ENCODE assay signal across 6 fruit fly cellular contexts in genomic region chr3L:19687200-19687687, dm6.
TF ChIP-seq lines count a peak whose summit lies in the region.

Gene CG8765, minus strand, starts transcription at chr3L:19687353.
Gene Gbeta76C, plus strand, starts transcription at chr3L:19687637.

- TF ChIP-seq CTCF in S2 (optimal IDR thresholded peaks at IDR 0.05; lab: Kevin White, UChicago) = peak; percentile 21 to 32
- TF ChIP-seq CTCF in whole organism, embryonic (GFP tag; optimal IDR thresholded peaks at IDR 0.05; lab: Kevin White, UChicago) = no peak

TF ChIP-seq in whole organism, adult, 20 proteins besides CTCF, POLR2A, EP300 and RAD21 (continues in another document):
- TF ChIP-seq kay (GFP tag; lab: Kevin White, UChicago; ENCODE audit: borderline replicate concordance) = no peak
- TF ChIP-seq CG7045 (GFP tag; optimal IDR thresholded peaks at IDR 0.05; lab: Kevin White, UChicago) = no peak
- peak; percentile 38 for TF ChIP-seq Mnt (GFP tag; optimal IDR thresholded peaks at IDR 0.05; lab: Kevin White, UChicago)
- peak; percentile 71 for TF ChIP-seq CG1620 (GFP tag; optimal IDR thresholded peaks at IDR 0.05; lab: Kevin White, UChicago)
- TF ChIP-seq ovo (GFP tag; optimal IDR thresholded peaks at IDR 0.05; lab: Kevin White, UChicago) = peak; percentile 31
- peak; percentile 41 for TF ChIP-seq CG14711 (tag; optimal IDR thresholded peaks at IDR 0.05; lab: Kevin White, UChicago)
- TF ChIP-seq toe (GFP tag; optimal IDR thresholded peaks at IDR 0.05; lab: Kevin White, UChicago) = no peak
- peak; percentile 49 for TF ChIP-seq pad (GFP tag; optimal IDR thresholded peaks at IDR 0.05; lab: Kevin White, UChicago)
- no peak for TF ChIP-seq CG12768 (GFP tag; optimal IDR thresholded peaks at IDR 0.05; lab: Kevin White, UChicago)
- TF ChIP-seq cic (GFP tag; optimal IDR thresholded peaks at IDR 0.05; lab: Kevin White, UChicago) = peak; percentile 41
- no peak for TF ChIP-seq CG11617 (GFP tag; optimal IDR thresholded peaks at IDR 0.05; lab: Kevin White, UChicago)
- TF ChIP-seq CG7101 (tag; optimal IDR thresholded peaks at IDR 0.05; lab: Kevin White, UChicago) = peak; percentile 9
- TF ChIP-seq CG33017 (tag; optimal IDR thresholded peaks at IDR 0.05; lab: Kevin White, UChicago) = peak; percentile 42
- TF ChIP-seq tj (GFP tag; optimal IDR thresholded peaks at IDR 0.05; lab: Kevin White, UChicago) = no peak
- TF ChIP-seq Clk (GFP tag; optimal IDR thresholded peaks at IDR 0.05; lab: Kevin White, UChicago) = no peak
- peak; percentile 23 for TF ChIP-seq Hr96 (GFP tag; optimal IDR thresholded peaks at IDR 0.05; lab: Kevin White, UChicago)
- peak; percentile 83 for TF ChIP-seq bab1 (GFP tag; optimal IDR thresholded peaks at IDR 0.05; lab: Kevin White, UChicago)
- TF ChIP-seq CG5204 (GFP tag; optimal IDR thresholded peaks at IDR 0.05; lab: Kevin White, UChicago) = no peak

TF ChIP-seq in whole organism, embryonic, 481 proteins besides CTCF, POLR2A, EP300 and RAD21 (continues in another document):
- TF ChIP-seq HLH54F (GFP tag; optimal IDR thresholded peaks at IDR 0.05; lab: Kevin White, UChicago) = peak; percentile 42
- no peak for TF ChIP-seq zfh1 (GFP tag; IDR thresholded peaks at IDR 0.05; lab: Robert Waterston, UW)
- TF ChIP-seq CG16813 (GFP tag; IDR thresholded peaks at IDR 0.05; lab: Robert Waterston, UW; ENCODE audit: partially characterized antibody) = peak; percentile 54
- no peak for TF ChIP-seq CG16779 (GFP tag; IDR thresholded peaks at IDR 0.05; lab: Robert Waterston, UW)
- no peak for TF ChIP-seq CG18262 (tag; optimal IDR thresholded peaks at IDR 0.05; lab: Kevin White, UChicago)
- TF ChIP-seq CG8089 (GFP tag; optimal IDR thresholded peaks at IDR 0.05; lab: Kevin White, UChicago) = no peak
- no peak for TF ChIP-seq CG17385 (GFP tag; optimal IDR thresholded peaks at IDR 0.05; lab: Kevin White, UChicago)
- peak; percentile 31; the same call in 1 of the 2 replicates for TF ChIP-seq lmd (GFP tag; IDR thresholded peaks at IDR 0.05; lab: Robert Waterston, UW)
- TF ChIP-seq CG7963 (GFP tag; IDR thresholded peaks at IDR 0.05; lab: Robert Waterston, UW; ENCODE audit: partially characterized antibody) = no peak
- no peak for TF ChIP-seq CG11247 (GFP tag; IDR thresholded peaks at IDR 0.05; lab: Robert Waterston, UW)
- TF ChIP-seq Dip3 (GFP tag; optimal IDR thresholded peaks at IDR 0.05; lab: Kevin White, UChicago) = peak; percentile 35
- no peak for TF ChIP-seq tio (GFP tag; optimal IDR thresholded peaks at IDR 0.05; lab: Kevin White, UChicago)
- peak; percentile 54 for TF ChIP-seq gro (GFP tag; optimal IDR thresholded peaks at IDR 0.05; lab: Kevin White, UChicago)
- no peak for TF ChIP-seq CG15479 (GFP tag; optimal IDR thresholded peaks at IDR 0.05; lab: Kevin White, UChicago)
- TF ChIP-seq NfI (GFP tag; optimal IDR thresholded peaks at IDR 0.05; lab: Kevin White, UChicago) = peak; percentile 21
- no peak for TF ChIP-seq yki (optimal IDR thresholded peaks at IDR 0.05; lab: Kevin White, UChicago)
- no peak for TF ChIP-seq sd (tag; optimal IDR thresholded peaks at IDR 0.05; lab: Kevin White, UChicago)
- TF ChIP-seq Atf-2 (GFP tag; optimal IDR thresholded peaks at IDR 0.05; lab: Kevin White, UChicago) = no peak

TF ChIP-seq in whole organism, prepupa, 60 proteins besides CTCF, POLR2A, EP300 and RAD21 (continues in another document):
- TF ChIP-seq esn (GFP tag; optimal IDR thresholded peaks at IDR 0.05; lab: Kevin White, UChicago) = peak; percentile 13
- TF ChIP-seq Hr38 (GFP tag; optimal IDR thresholded peaks at IDR 0.05; lab: Kevin White, UChicago) = no peak
- TF ChIP-seq CG6808 (GFP tag; optimal IDR thresholded peaks at IDR 0.05; lab: Kevin White, UChicago) = no peak
- TF ChIP-seq dsx (GFP tag; optimal IDR thresholded peaks at IDR 0.05; lab: Kevin White, UChicago; ENCODE audit: poor library complexity, severe bottlenecking) = no peak
- no peak for TF ChIP-seq topi (GFP tag; optimal IDR thresholded peaks at IDR 0.05; lab: Kevin White, UChicago)
- TF ChIP-seq pdm3 (GFP tag; optimal IDR thresholded peaks at IDR 0.05; lab: Kevin White, UChicago) = no peak
- TF ChIP-seq Sox102F (GFP tag; optimal IDR thresholded peaks at IDR 0.05; lab: Kevin White, UChicago) = no peak
- TF ChIP-seq CG6163 (GFP tag; IDR thresholded peaks at IDR 0.05; lab: Robert Waterston, UW) = peak; percentile 21; the same call in 1 of the 3 replicates
- TF ChIP-seq acj6 (GFP tag; optimal IDR thresholded peaks at IDR 0.05; lab: Kevin White, UChicago) = no peak
- TF ChIP-seq CG16779 (tag; optimal IDR thresholded peaks at IDR 0.05; lab: Kevin White, UChicago) = no peak
- TF ChIP-seq fkh (GFP tag; optimal IDR thresholded peaks at IDR 0.05; lab: Kevin White, UChicago) = no peak
- TF ChIP-seq CG6792 (GFP tag; optimal IDR thresholded peaks at IDR 0.05; lab: Kevin White, UChicago) = no peak
- TF ChIP-seq lz (GFP tag; optimal IDR thresholded peaks at IDR 0.05; lab: Kevin White, UChicago) = peak; percentile 7
- no peak for TF ChIP-seq Gug (GFP tag; IDR thresholded peaks at IDR 0.05; lab: Robert Waterston, UW)
- TF ChIP-seq CG34406 (GFP tag; optimal IDR thresholded peaks at IDR 0.05; lab: Kevin White, UChicago) = no peak
- TF ChIP-seq CG11762 (GFP tag; optimal IDR thresholded peaks at IDR 0.05; lab: Kevin White, UChicago; ENCODE audit: insufficient read depth) = no peak
- 0 out of 3 replicates have a peak, but pooled peaks have one; percentile 10 for TF ChIP-seq eg (GFP tag; IDR thresholded peaks at IDR 0.05; lab: Robert Waterston, UW)
- TF ChIP-seq Hr4 (GFP tag; optimal IDR thresholded peaks at IDR 0.05; lab: Kevin White, UChicago) = no peak
- no peak for TF ChIP-seq CG15336 (GFP tag; IDR thresholded peaks at IDR 0.05; lab: Robert Waterston, UW)

TF ChIP-seq in whole organism, pupa, 21 proteins besides CTCF, POLR2A, EP300 and RAD21:
- TF ChIP-seq CG13204 (GFP tag; optimal IDR thresholded peaks at IDR 0.05; lab: Kevin White, UChicago) (no peak), CG32121 (GFP tag; IDR thresholded peaks at IDR 0.05; lab: Robert Waterston, UW) (0 out of 2 replicates have a peak, but pooled peaks have one; percentile 16), CG15710 (tag; optimal IDR thresholded peaks at IDR 0.05; lab: Kevin White, UChicago) (peak; percentile 6)

TF ChIP-seq in whole organism, wandering third instar larva, 38 proteins besides CTCF, POLR2A, EP300 and RAD21:
- TF ChIP-seq ey (GFP tag; optimal IDR thresholded peaks at IDR 0.05; lab: Kevin White, UChicago) (peak; percentile 7), sv (GFP tag; optimal IDR thresholded peaks at IDR 0.05; lab: Kevin White, UChicago) (peak; percentile 10), HLH106 (tag; optimal IDR thresholded peaks at IDR 0.05; lab: Kevin White, UChicago) (peak; percentile 60), Myc (optimal IDR thresholded peaks at IDR 0.05; lab: Kevin White, UChicago) (no peak), N (GFP tag; optimal IDR thresholded peaks at IDR 0.05; lab: Kevin White, UChicago) (no peak), foxo (GFP tag; optimal IDR thresholded peaks at IDR 0.05; lab: Kevin White, UChicago) (peak in 1 of 2 experiments; percentile 56), Hr83 (GFP tag; optimal IDR thresholded peaks at IDR 0.05; lab: Kevin White, UChicago; ENCODE audit: poor library complexity, severe bottlenecking) (peak; percentile 16), rgr (GFP tag; optimal IDR thresholded peaks at IDR 0.05; lab: Kevin White, UChicago) (peak; percentile 32), Rel (GFP tag; optimal IDR thresholded peaks at IDR 0.05; lab: Kevin White, UChicago) (no peak), Rel (tag; optimal IDR thresholded peaks at IDR 0.05; lab: Kevin White, UChicago) (peak; percentile 40)
